Worm (Caenorhabditis elegans): ENCODE data around the gene F10C1.9.

Gene F10C1.9

ce11 chrII:5701485-5701884, 43.6 kb downstream of the F10C1.9 start:
- TF ChIP-seq lin-35 (GFP tag; optimal IDR thresholded peaks at IDR 0.05) (peak; percentile 45 to 72), fos-1 (tag; optimal IDR thresholded peaks at IDR 0.05) (peak; percentile 70), lin-39 (tag; optimal IDR thresholded peaks at IDR 0.05) (peak; percentile 87), mep-1 (tag; optimal IDR thresholded peaks at IDR 0.05) (peak; percentile 51), dpl-1 (GFP tag; optimal IDR thresholded peaks at IDR 0.05) (peak; percentile 40 to 50 (median 43)), irx-1 (tag; optimal IDR thresholded peaks at IDR 0.05) (peak; percentile 58), xbp-1 (tag; optimal IDR thresholded peaks at IDR 0.05) (peak; percentile 67), swsn-7 (tag; optimal IDR thresholded peaks at IDR 0.05) (peak; percentile 78), rnt-1 (tag; optimal IDR thresholded peaks at IDR 0.05) (peak; percentile 93), nhr-12 (tag; optimal IDR thresholded peaks at IDR 0.05) (no peak), aly-2 (tag; optimal IDR thresholded peaks at IDR 0.05) (peak; percentile 49), tbx-2 (tag; optimal IDR thresholded peaks at IDR 0.05) (peak; percentile 75), nhr-237 (tag; optimal IDR thresholded peaks at IDR 0.05) (no peak), nhr-20 (tag; optimal IDR thresholded peaks at IDR 0.05) (peak; percentile 78), vab-15 (tag; optimal IDR thresholded peaks at IDR 0.05) (no peak), egl-27 (tag; optimal IDR thresholded peaks at IDR 0.05) (peak in 1 of 2 experiments; percentile 57), pax-3 (tag; optimal IDR thresholded peaks at IDR 0.05) (no peak), nhr-11 (tag; optimal IDR thresholded peaks at IDR 0.05) (no peak), egl-13 (tag; optimal IDR thresholded peaks at IDR 0.05) (no peak), C16A3.4 (tag; optimal IDR thresholded peaks at IDR 0.05) (peak; percentile 21), ceh-63 (GFP tag; optimal IDR thresholded peaks at IDR 0.05) (no peak), zip-4 (GFP tag; optimal IDR thresholded peaks at IDR 0.05) (peak; percentile 58), efl-3 (GFP tag; optimal IDR thresholded peaks at IDR 0.05) (no peak), snu-23 (GFP tag; optimal IDR thresholded peaks at IDR 0.05) (peak; percentile 84), mdl-1 (tag; optimal IDR thresholded peaks at IDR 0.05) (peak in 1 of 2 experiments; percentile 73), nhr-90 (tag; optimal IDR thresholded peaks at IDR 0.05; ENCODE audit: poor library complexity) (peak; percentile 87), unc-86 (tag; optimal IDR thresholded peaks at IDR 0.05) (peak; percentile 40), lir-3 (tag; optimal IDR thresholded peaks at IDR 0.05; ENCODE audit: poor library complexity) (peak; percentile 36), C04F5.9 (tag; optimal IDR thresholded peaks at IDR 0.05) (peak; percentile 25), elt-3 (tag; optimal IDR thresholded peaks at IDR 0.05) (peak in 1 of 6 experiments; percentile 35), F16B12.6 (tag; optimal IDR thresholded peaks at IDR 0.05) (peak; percentile 12), hlh-17 (GFP tag; optimal IDR thresholded peaks at IDR 0.05; ENCODE audit: borderline replicate concordance) (no peak), jun-1 (tag; optimal IDR thresholded peaks at IDR 0.05) (peak; percentile 9), ces-1 (GFP tag; optimal IDR thresholded peaks at IDR 0.05) (no peak), blmp-1 (tag; optimal IDR thresholded peaks at IDR 0.05) (peak; percentile 17), ets-5 (GFP tag; IDR thresholded peaks at IDR 0.05) (no peak), efl-1 (optimal IDR thresholded peaks at IDR 0.05) (peak; percentile 56 to 69), efl-1 (GFP tag; optimal IDR thresholded peaks at IDR 0.05 in 1 of 2) (peak; percentile 32 to 95), nhr-47 (tag; optimal IDR thresholded peaks at IDR 0.05) (peak; percentile 89), ceh-8 (GFP tag; optimal IDR thresholded peaks at IDR 0.05) (no peak), tlp-1 (tag; optimal IDR thresholded peaks at IDR 0.05) (no peak), ama-1 (optimal IDR thresholded peaks at IDR 0.05) (peak; percentile 84), ceh-82 (tag; optimal IDR thresholded peaks at IDR 0.05) (peak; percentile 44 to 80 (median 70)), alr-1 (tag; optimal IDR thresholded peaks at IDR 0.05; ENCODE audit: borderline replicate concordance) (no peak), hpl-2 (GFP tag; optimal IDR thresholded peaks at IDR 0.05) (no peak), nhr-19 (GFP tag; conservative IDR thresholded peaks at IDR 0.05) (peak; percentile 89), lsy-2 (tag; optimal IDR thresholded peaks at IDR 0.05) (peak; percentile 55 to 77), lin-14 (GFP tag; optimal IDR thresholded peaks at IDR 0.05) (peak; percentile 71), sptf-1 (tag; optimal IDR thresholded peaks at IDR 0.05) (no peak), ceh-88 (GFP tag; IDR thresholded peaks at IDR 0.05) (no peak), nhr-85 (tag) (peak; percentile 91), ztf-4 (tag; optimal IDR thresholded peaks at IDR 0.05) (peak; percentile 12), lin-13 (GFP tag; optimal IDR thresholded peaks at IDR 0.05) (peak; percentile 53)
